Worm (Caenorhabditis elegans): ENCODE data around the gene ZC204.14.
"Not testable (repeated sequence)": the region's sequence is repeated elsewhere in the genome, so short reads cannot be mapped to it uniquely, and the experiment has no call there.

The ZC204.14 gene

ce11 chrII:1682218-1682617 is 19.5 kb upstream of the ZC204.14 start, which contains the start of gene fbxb-26:
Gene fbxb-26 (plus strand): TSS chrII:1682518.
- no peak for TF ChIP-seq T22C8.4 (GFP tag; IDR thresholded peaks at IDR 0.05)
- TF ChIP-seq klf-2 (GFP tag; conservative IDR thresholded peaks at IDR 0.05): no peak
- TF ChIP-seq cog-1 (tag; optimal IDR thresholded peaks at IDR 0.05): no peak
- TF ChIP-seq ztf-29 (GFP tag; IDR thresholded peaks at IDR 0.05): no peak
- no peak for TF ChIP-seq med-1 (GFP tag; optimal IDR thresholded peaks at IDR 0.05; ENCODE audit: insufficient read depth)
- TF ChIP-seq flt-1 (GFP tag; IDR thresholded peaks at IDR 0.05): no peak
- no peak for TF ChIP-seq ztf-23 (GFP tag; IDR thresholded peaks at IDR 0.05)

- no peak for TF ChIP-seq med-1 (GFP tag; optimal IDR thresholded peaks at IDR 0.05; ENCODE audit: insufficient read depth)
- TF ChIP-seq ref-1 (GFP tag; conservative IDR thresholded peaks at IDR 0.05): no peak
- no peak for TF ChIP-seq T22C8.4 (GFP tag; IDR thresholded peaks at IDR 0.05)
- TF ChIP-seq ztf-29 (GFP tag; IDR thresholded peaks at IDR 0.05): no peak
- TF ChIP-seq cog-1 (tag; optimal IDR thresholded peaks at IDR 0.05): no peak
- TF ChIP-seq flt-1 (GFP tag; IDR thresholded peaks at IDR 0.05): no peak
- TF ChIP-seq tab-1 (GFP tag; IDR thresholded peaks at IDR 0.05): no peak
- TF ChIP-seq ztf-23 (GFP tag; IDR thresholded peaks at IDR 0.05): no peak
- no peak for TF ChIP-seq klf-2 (GFP tag; conservative IDR thresholded peaks at IDR 0.05)
Measured at ce11 chrII:1679081-1679480, 16.3 kb upstream of the ZC204.14 start, which contains the start of gene irld-36. Gene irld-36 (plus strand): TSS chrII:1679381.

- TF ChIP-seq ztf-23 (GFP tag; IDR thresholded peaks at IDR 0.05) (no peak), cog-1 (tag; optimal IDR thresholded peaks at IDR 0.05) (no peak), tab-1 (GFP tag; IDR thresholded peaks at IDR 0.05) (no peak), med-1 (GFP tag; optimal IDR thresholded peaks at IDR 0.05; ENCODE audit: insufficient read depth) (no peak), T22C8.4 (GFP tag; IDR thresholded peaks at IDR 0.05) (no peak), ztf-29 (GFP tag; IDR thresholded peaks at IDR 0.05) (no peak), flt-1 (GFP tag; IDR thresholded peaks at IDR 0.05) (no peak), klf-2 (GFP tag; conservative IDR thresholded peaks at IDR 0.05) (no peak)
Measured at ce11 chrII:1676088-1676487, 13.3 kb upstream of the ZC204.14 start, which contains the start of gene fbxb-17. Gene fbxb-17 (plus strand): TSS chrII:1676388.

- no peak for TF ChIP-seq ztf-29 (GFP tag; IDR thresholded peaks at IDR 0.05)
- no peak for TF ChIP-seq ref-1 (GFP tag; conservative IDR thresholded peaks at IDR 0.05)
- no peak for TF ChIP-seq cog-1 (tag; optimal IDR thresholded peaks at IDR 0.05)
- TF ChIP-seq klf-2 (GFP tag; conservative IDR thresholded peaks at IDR 0.05): no peak
- no peak for TF ChIP-seq tab-1 (GFP tag; IDR thresholded peaks at IDR 0.05)
- TF ChIP-seq T22C8.4 (GFP tag; IDR thresholded peaks at IDR 0.05): no peak
- TF ChIP-seq ztf-23 (GFP tag; IDR thresholded peaks at IDR 0.05): no peak
- no peak for TF ChIP-seq flt-1 (GFP tag; IDR thresholded peaks at IDR 0.05)
Measured at ce11 chrII:1672673-1673072, 9.9 kb upstream of the ZC204.14 start.

ce11 chrII:1670985-1671384 is 8.2 kb upstream of the ZC204.14 start:
- TF ChIP-seq cog-1 (tag; optimal IDR thresholded peaks at IDR 0.05) (no peak), T22C8.4 (GFP tag; IDR thresholded peaks at IDR 0.05) (no peak), tab-1 (GFP tag; IDR thresholded peaks at IDR 0.05) (no peak), ztf-23 (GFP tag; IDR thresholded peaks at IDR 0.05) (no peak), ztf-29 (GFP tag; IDR thresholded peaks at IDR 0.05) (no peak), ref-1 (GFP tag; conservative IDR thresholded peaks at IDR 0.05) (no peak), flt-1 (GFP tag; IDR thresholded peaks at IDR 0.05) (no peak), med-1 (GFP tag; optimal IDR thresholded peaks at IDR 0.05; ENCODE audit: insufficient read depth) (no peak), klf-2 (GFP tag; conservative IDR thresholded peaks at IDR 0.05) (no peak)

- TF ChIP-seq ztf-23 (GFP tag; IDR thresholded peaks at IDR 0.05) (no peak), T22C8.4 (GFP tag; IDR thresholded peaks at IDR 0.05) (no peak), cog-1 (tag; optimal IDR thresholded peaks at IDR 0.05) (no peak), med-1 (GFP tag; optimal IDR thresholded peaks at IDR 0.05; ENCODE audit: insufficient read depth) (no peak), klf-2 (GFP tag; conservative IDR thresholded peaks at IDR 0.05) (no peak), flt-1 (GFP tag; IDR thresholded peaks at IDR 0.05) (no peak), tab-1 (GFP tag; IDR thresholded peaks at IDR 0.05) (no peak), ref-1 (GFP tag; conservative IDR thresholded peaks at IDR 0.05) (no peak), ztf-29 (GFP tag; IDR thresholded peaks at IDR 0.05) (no peak)
Measured at ce11 chrII:1670260-1670879, 7.6 kb upstream of the ZC204.14 start, which contains the start of gene nhx-6. Gene nhx-6 (plus strand): TSS chrII:1670829.

- TF ChIP-seq ref-1 (GFP tag; conservative IDR thresholded peaks at IDR 0.05): no peak
- TF ChIP-seq klf-2 (GFP tag; conservative IDR thresholded peaks at IDR 0.05): no peak
- no peak for TF ChIP-seq flt-1 (GFP tag; IDR thresholded peaks at IDR 0.05)
- no peak for TF ChIP-seq tab-1 (GFP tag; IDR thresholded peaks at IDR 0.05)
- no peak for TF ChIP-seq T22C8.4 (GFP tag; IDR thresholded peaks at IDR 0.05)
- TF ChIP-seq med-1 (GFP tag; optimal IDR thresholded peaks at IDR 0.05; ENCODE audit: insufficient read depth): no peak
- TF ChIP-seq ztf-23 (GFP tag; IDR thresholded peaks at IDR 0.05): no peak
- no peak for TF ChIP-seq cog-1 (tag; optimal IDR thresholded peaks at IDR 0.05)
- no peak for TF ChIP-seq ztf-29 (GFP tag; IDR thresholded peaks at IDR 0.05)
Measured at ce11 chrII:1668913-1669312, 6.2 kb upstream of the ZC204.14 start, which contains the start of gene srw-97. Gene srw-97 (minus strand): TSS chrII:1669013.

ce11 chrII:1666025-1666424 is 3.3 kb upstream of the ZC204.14 start, which contains the start of gene srlf-29:
Gene srlf-29 (plus strand): TSS chrII:1666325.
- no peak for TF ChIP-seq med-1 (GFP tag; optimal IDR thresholded peaks at IDR 0.05; ENCODE audit: insufficient read depth)

- no peak for TF ChIP-seq T22C8.4 (GFP tag; IDR thresholded peaks at IDR 0.05)
- TF ChIP-seq ref-1 (GFP tag; conservative IDR thresholded peaks at IDR 0.05): 0 out of 2 replicates have a peak, but pooled peaks have one; percentile 17
Measured at ce11 chrII:1663516-1663915, 767 bp upstream of the ZC204.14 start, which contains the start of gene duxl-1. Gene duxl-1 (plus strand): TSS chrII:1663699.

- TF ChIP-seq tab-1 (GFP tag; IDR thresholded peaks at IDR 0.05); ref-1 (GFP tag; conservative IDR thresholded peaks at IDR 0.05); flt-1 (GFP tag; IDR thresholded peaks at IDR 0.05): not testable (repeated sequence)
Measured at ce11 chrII:1660888-1661287, 1.9 kb downstream of the ZC204.14 start, which contains the start of gene ZC204.13. Gene ZC204.13 (minus strand): TSS chrII:1660988.

All from whole organism, midembryonic.